Fruit fly (Drosophila melanogaster): ENCODE results near the gene CG16762.

DNA sequence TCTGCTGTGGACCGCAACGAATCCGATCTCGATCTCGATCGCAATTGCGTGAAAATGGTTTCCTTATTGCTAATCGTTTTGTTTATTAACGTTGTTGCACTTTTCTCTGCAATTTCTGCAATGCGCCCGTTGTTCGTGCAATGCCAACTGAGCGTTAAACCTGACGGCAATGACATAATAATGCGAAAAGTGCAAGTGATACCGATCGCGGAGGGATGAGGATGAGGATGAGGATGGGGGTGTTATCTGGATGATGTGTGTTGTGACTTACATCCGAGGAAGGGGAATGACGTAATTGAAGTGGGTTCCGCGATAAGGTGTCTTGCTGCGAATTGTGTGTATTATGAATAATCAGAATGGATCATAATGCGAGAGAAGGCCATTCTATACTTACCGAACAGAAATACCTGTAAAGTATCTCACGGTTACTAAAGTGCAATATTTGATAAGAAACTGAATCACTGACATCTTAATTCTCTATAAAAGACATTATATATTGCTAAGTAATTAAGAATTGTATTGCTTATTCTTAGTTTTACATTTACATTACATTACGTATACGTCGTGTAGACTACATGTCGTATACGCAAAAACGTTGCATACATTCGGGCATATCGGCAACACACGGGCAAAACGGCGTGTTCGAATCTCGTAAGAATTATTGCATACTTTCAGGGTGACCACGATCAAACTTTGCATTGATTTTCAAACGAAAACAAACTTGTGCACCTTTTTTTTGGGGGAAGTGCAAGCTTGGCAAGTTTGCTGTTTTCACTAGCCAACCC lies 10.1 kb upstream of the CG16762 start:
- TF ChIP-seq psq (optimal IDR thresholded peaks at IDR 0.05) (no peak), pan (optimal IDR thresholded peaks at IDR 0.05) (no peak), EcR (GFP tag; optimal IDR thresholded peaks at IDR 0.05) (no peak), CG8478 (optimal IDR thresholded peaks at IDR 0.05) (no peak)
